Worm (Caenorhabditis elegans) whole organism, young adult: Measurements from ENCODE around the gene F44E2.10.
A peak's percentile ranks its signal among the peaks of the same experiment; 100 is the strongest.

Experiments used
- B0035.1 ChIP-seq: sonication (generic microtip); optimal IDR thresholded peaks from 2 replicates; lab custom pipeline; 2016; ENCODE audit warnings: missing genetic modification characterization, mild to moderate bottlenecking, missing compliant biosample characterization, missing genotype, missing genetic modification reagents
- B0261.1 ChIP-seq: sonication (generic microtip); optimal IDR thresholded peaks from 2 replicates; lab custom pipeline; 2016; ENCODE audit warnings: mild to moderate bottlenecking, missing genetic modification characterization, moderate library complexity, missing compliant biosample characterization
- C17E4.6 ChIP-seq: fragments of 200-800 bp; sonication (Bioruptor generic); IDR thresholded peaks from 2 replicates; pipeline ENCODE4 v1.3.6; 2022; ENCODE audit warnings: missing genetic modification reagents, missing genetic modification characterization, missing compliant biosample characterization
- D2030.7 ChIP-seq: fragments of 200-800 bp; sonication (Bioruptor generic); IDR thresholded peaks from 2 replicates; pipeline ENCODE4 v1.3.6; 2022; ENCODE audit warnings: missing genetic modification reagents, missing genetic modification characterization, missing compliant biosample characterization
- F10E7.11 ChIP-seq: sonication (generic microtip); optimal IDR thresholded peaks from 2 replicates; lab custom pipeline; 2017; ENCODE audit warnings: mild to moderate bottlenecking, missing genetic modification characterization, moderate library complexity, missing compliant biosample characterization
- F23B12.7 ChIP-seq: sonication (generic microtip); optimal IDR thresholded peaks from 2 replicates; lab custom pipeline; 2017; ENCODE audit warnings: missing genetic modification characterization, mild to moderate bottlenecking, missing compliant biosample characterization, antibody characterized with exemption, moderate library complexity; ENCODE audit not compliant: insufficient read depth
- F55B11.4 ChIP-seq: sonication (generic microtip); optimal IDR thresholded peaks from 2 replicates; lab custom pipeline; 2016; ENCODE audit warnings: missing compliant biosample characterization, missing genetic modification characterization, borderline replicate concordance; ENCODE audit not compliant: insufficient read depth
- F57A8.1 ChIP-seq: fragments of 200-800 bp; sonication (Bioruptor generic); optimal IDR thresholded peaks from 2 replicates; lab custom pipeline; 2018; ENCODE audit warnings: mild to moderate bottlenecking, missing genetic modification characterization, moderate library complexity, missing compliant biosample characterization
- K11D2.4 ChIP-seq: fragments of 200-800 bp; sonication (Bioruptor generic); IDR thresholded peaks from 2 replicates; pipeline ENCODE4 v1.3.6; 2022; ENCODE audit warnings: missing genetic modification reagents, missing genetic modification characterization, missing compliant biosample characterization
- K12H6.12 ChIP-seq: fragments of 200-800 bp; sonication (Bioruptor generic); optimal IDR thresholded peaks from 2 replicates; lab custom pipeline; 2018; ENCODE audit warnings: mild to moderate bottlenecking, missing genetic modification characterization, missing compliant biosample characterization
- Y56A3A.18 ChIP-seq: fragments of 200-800 bp; sonication (Bioruptor generic); IDR thresholded peaks from 2 replicates; pipeline ENCODE4 v1.3.6; 2022; ENCODE audit warnings: missing genetic modification reagents, missing genetic modification characterization, missing compliant biosample characterization
- Y67H2A.10 ChIP-seq: fragments of 200-800 bp; sonication (Bioruptor generic); conservative IDR thresholded peaks from 2 replicates; pipeline ENCODE4 v1.3.6; 2022; ENCODE audit warnings: missing genetic modification reagents, missing genetic modification characterization, missing compliant biosample characterization
- Y79H2A.3 ChIP-seq: fragments of 200-800 bp; sonication (Bioruptor generic); conservative IDR thresholded peaks from 2 replicates; pipeline ENCODE4 v1.3.6; 2022; ENCODE audit warnings: missing genetic modification reagents, missing genetic modification characterization, missing compliant biosample characterization
- Y95B8A.8 ChIP-seq: fragments of 200-800 bp; sonication (Bioruptor generic); IDR thresholded peaks from 2 replicates; pipeline ENCODE4 v1.3.6; 2022; ENCODE audit warnings: missing genetic modification reagents, missing genetic modification characterization, missing compliant biosample characterization
- ZK185.1 ChIP-seq: sonication (generic microtip); optimal IDR thresholded peaks from 2 replicates; lab custom pipeline; 2016; ENCODE audit warnings: mild to moderate bottlenecking, missing genetic modification characterization, missing compliant biosample characterization; ENCODE audit not compliant: poor library complexity, severe bottlenecking
- akir-1 ChIP-seq: fragments of 200-800 bp; sonication (Bioruptor generic); optimal IDR thresholded peaks from 2 replicates; lab custom pipeline; 2018; ENCODE audit warnings: mild to moderate bottlenecking, missing genetic modification characterization, moderate library complexity, missing compliant biosample characterization
- bed-2 ChIP-seq: fragments of 200-800 bp; sonication (Bioruptor generic); IDR thresholded peaks from 2 replicates; pipeline ENCODE4 v1.3.6; 2022; ENCODE audit warnings: missing genetic modification reagents, missing genetic modification characterization, missing compliant biosample characterization
- ccch-3 ChIP-seq: fragments of 200-800 bp; sonication (Bioruptor generic); optimal IDR thresholded peaks from 2 replicates; lab custom pipeline; 2018; ENCODE audit warnings: mild to moderate bottlenecking, missing genetic modification characterization, missing compliant biosample characterization
- cebp-2 ChIP-seq: fragments of 200-800 bp; sonication (Bioruptor generic); IDR thresholded peaks from 2 replicates; pipeline ENCODE4 v1.3.6; 2022; ENCODE audit warnings: missing genetic modification characterization, missing compliant biosample characterization
- ceh-27 ChIP-seq: fragments of 200-800 bp; sonication (Bioruptor generic); optimal IDR thresholded peaks from 2 replicates; lab custom pipeline; 2018; ENCODE audit warnings: mild to moderate bottlenecking, missing genetic modification characterization, moderate library complexity, missing compliant biosample characterization
- ceh-40 ChIP-seq: fragments of 200-800 bp; sonication (Bioruptor generic); IDR thresholded peaks from 2 replicates; pipeline ENCODE4 v1.3.6; 2022; ENCODE audit warnings: missing genetic modification characterization, missing compliant biosample characterization
- ceh-79 ChIP-seq: sonication (generic microtip); optimal IDR thresholded peaks from 2 replicates; lab custom pipeline; 2017; ENCODE audit warnings: mild to moderate bottlenecking, missing genetic modification characterization, missing compliant biosample characterization
- chd-7 ChIP-seq: sonication (generic microtip); optimal IDR thresholded peaks from 2 replicates; lab custom pipeline; 2016; ENCODE audit warnings: mild to moderate bottlenecking, missing genetic modification characterization, moderate library complexity, missing compliant biosample characterization
- dpl-1 ChIP-seq: fragments of 150-350 bp; optimal IDR thresholded peaks from 2 replicates; lab custom pipeline; 2014; ENCODE audit warnings: missing biosample characterization, missing genetic modification reagents, missing genetic modification characterization
- egl-44 ChIP-seq: fragments of 200-800 bp; sonication (Bioruptor generic); IDR thresholded peaks from 2 replicates; pipeline ENCODE4 v1.3.6; 2022; ENCODE audit warnings: missing genetic modification reagents, missing genetic modification characterization, missing compliant biosample characterization
- hmg-1.2 ChIP-seq: fragments of 200-800 bp; sonication (Bioruptor generic); IDR thresholded peaks from 2 replicates; pipeline ENCODE4 v1.3.6; 2022; ENCODE audit warnings: missing genetic modification reagents, missing genetic modification characterization, missing compliant biosample characterization
- let-526 ChIP-seq: fragments of 200-800 bp; sonication (Bioruptor generic); IDR thresholded peaks from 2 replicates; pipeline ENCODE4 v1.3.6; 2022; ENCODE audit warnings: missing genetic modification reagents, missing genetic modification characterization, missing compliant biosample characterization
- lin-26 ChIP-seq: fragments of 200-800 bp; sonication (Bioruptor generic); IDR thresholded peaks from 2 replicates; pipeline ENCODE4 v1.3.6; 2022; ENCODE audit warnings: missing genetic modification reagents, missing genetic modification characterization, missing compliant biosample characterization
- lin-35 ChIP-seq, 3 experiments: fragments of 150-350 bp in 2 of 3; sonication (generic microtip) in 1 of 3; optimal IDR thresholded peaks; 2 replicates each; lab custom pipeline; 2014 to 2018; ENCODE audit warnings: missing biosample characterization in 3 of 3, missing genetic modification characterization in 3 of 3, missing genetic modification reagents in 3 of 3
- lin-54 ChIP-seq: fragments of 200-800 bp; sonication (Bioruptor generic); optimal IDR thresholded peaks from 2 replicates; lab custom pipeline; 2018; ENCODE audit warnings: mild to moderate bottlenecking, missing genetic modification characterization, missing compliant biosample characterization
- madf-10 ChIP-seq: sonication (generic microtip); optimal IDR thresholded peaks from 2 replicates; lab custom pipeline; 2016; ENCODE audit warnings: mild to moderate bottlenecking, missing genetic modification characterization, missing compliant biosample characterization
- mcd-1 ChIP-seq: fragments of 200-800 bp; sonication (Bioruptor generic); IDR thresholded peaks from 2 replicates; pipeline ENCODE4 v1.3.6; 2022; ENCODE audit warnings: missing genetic modification reagents, missing genetic modification characterization, missing compliant biosample characterization
- mel-28 ChIP-seq: sonication (generic microtip); optimal IDR thresholded peaks from 2 replicates; lab custom pipeline; 2016; ENCODE audit warnings: borderline replicate concordance, mild to moderate bottlenecking, missing genetic modification characterization, missing compliant biosample characterization
- mes-4 ChIP-seq: sonication (generic microtip); optimal IDR thresholded peaks from 2 replicates; lab custom pipeline; 2016; ENCODE audit warnings: missing genotype, missing genetic modification characterization, missing compliant biosample characterization
- nhr-90 ChIP-seq: sonication (generic microtip); optimal IDR thresholded peaks from 2 replicates; lab custom pipeline; 2016; ENCODE audit warnings: missing genotype, mild to moderate bottlenecking, missing genetic modification characterization, missing compliant biosample characterization
- pha-4 ChIP-seq: fragments of 150-350 bp; sonication (generic microtip); optimal IDR thresholded peaks from 2 replicates; lab custom pipeline; 2014; ENCODE audit warnings: missing biosample characterization, missing genetic modification reagents, missing genetic modification characterization
- rpc-1 ChIP-seq, 2 experiments: fragments of 150-350 bp in 1 of 2; sonication (generic microtip) in 1 of 2; optimal IDR thresholded peaks; 2 replicates each; lab custom pipeline; 2014 to 2018; ENCODE audit warnings: missing biosample characterization in 1 of 2, missing genetic modification characterization in 1 of 2, missing genetic modification reagents in 1 of 2, missing genotype in 1 of 2
- sdz-38 ChIP-seq: sonication (generic microtip); optimal IDR thresholded peaks from 2 replicates; lab custom pipeline; 2016; ENCODE audit warnings: missing genotype, missing genetic modification characterization, missing compliant biosample characterization
- snpc-3.4 ChIP-seq: sonication (generic microtip); optimal IDR thresholded peaks from 2 replicates; lab custom pipeline; 2017; ENCODE audit warnings: missing genetic modification characterization, mild to moderate bottlenecking, missing compliant biosample characterization, antibody characterized with exemption, moderate library complexity, missing genotype, missing genetic modification reagents
- snpc-4 ChIP-seq, 5 experiments: fragments of 150-350 bp in 1 of 5; sonication (generic microtip) in 4 of 5; optimal IDR thresholded peaks; 2 replicates each; lab custom pipeline; 2014 to 2018; ENCODE audit warnings: missing genetic modification characterization in 5 of 5, missing biosample characterization in 3 of 5, antibody characterized with exemption in 2 of 5, mild to moderate bottlenecking in 2 of 5, missing compliant biosample characterization in 2 of 5, missing genotype in 2 of 5, moderate library complexity in 2 of 5, missing genetic modification reagents in 1 of 5
- tbp1 ChIP-seq: fragments of 200-800 bp; sonication (Bioruptor generic); optimal IDR thresholded peaks from 2 replicates; lab custom pipeline; 2018; ENCODE audit warnings: mild to moderate bottlenecking, missing genetic modification characterization, missing compliant biosample characterization
- tlf-1 ChIP-seq: fragments of 200-800 bp; sonication (Bioruptor generic); optimal IDR thresholded peaks from 2 replicates; lab custom pipeline; 2018; ENCODE audit warnings: mild to moderate bottlenecking, missing genetic modification characterization, missing compliant biosample characterization
- ztf-18 ChIP-seq: sonication (generic microtip); optimal IDR thresholded peaks from 2 replicates; lab custom pipeline; 2016; ENCODE audit warnings: missing genotype, mild to moderate bottlenecking, missing genetic modification characterization, missing compliant biosample characterization
- ztf-26 ChIP-seq: sonication (generic microtip); optimal IDR thresholded peaks from 2 replicates; lab custom pipeline; 2017; ENCODE audit warnings: missing genetic modification characterization, missing compliant biosample characterization

Gene F44E2.10

DNA sequence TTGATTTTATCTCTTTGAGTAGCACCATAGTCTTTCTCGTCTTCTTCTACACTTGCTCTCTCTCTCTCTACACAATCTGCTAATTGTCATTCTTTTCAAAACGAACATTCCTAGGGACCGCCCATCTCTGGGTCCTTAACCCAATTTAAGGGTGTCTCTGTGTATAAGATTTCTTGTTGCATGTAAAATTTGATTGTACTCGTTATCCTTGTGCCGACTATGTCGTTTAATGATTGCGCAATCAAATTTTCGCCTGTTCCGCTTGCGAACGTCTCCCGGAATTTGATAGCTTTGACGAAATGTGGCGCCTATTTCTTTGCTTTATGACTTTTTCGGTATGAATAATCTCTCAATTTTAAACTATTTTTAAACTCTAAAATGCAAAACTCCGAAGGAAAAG is 19.8 kb downstream of the F44E2.10 start:
- TF ChIP-seq hmg-1.2 (GFP tag; lab: Robert Waterston, UW): no peak
- no peak for TF ChIP-seq B0035.1
- no peak for TF ChIP-seq lin-26 (GFP tag; lab: Robert Waterston, UW)
- TF ChIP-seq B0261.1 (tag; lab: Kevin White, UChicago): no peak
- TF ChIP-seq dpl-1 (GFP tag; lab: Kevin White, UChicago): no peak

DNA sequence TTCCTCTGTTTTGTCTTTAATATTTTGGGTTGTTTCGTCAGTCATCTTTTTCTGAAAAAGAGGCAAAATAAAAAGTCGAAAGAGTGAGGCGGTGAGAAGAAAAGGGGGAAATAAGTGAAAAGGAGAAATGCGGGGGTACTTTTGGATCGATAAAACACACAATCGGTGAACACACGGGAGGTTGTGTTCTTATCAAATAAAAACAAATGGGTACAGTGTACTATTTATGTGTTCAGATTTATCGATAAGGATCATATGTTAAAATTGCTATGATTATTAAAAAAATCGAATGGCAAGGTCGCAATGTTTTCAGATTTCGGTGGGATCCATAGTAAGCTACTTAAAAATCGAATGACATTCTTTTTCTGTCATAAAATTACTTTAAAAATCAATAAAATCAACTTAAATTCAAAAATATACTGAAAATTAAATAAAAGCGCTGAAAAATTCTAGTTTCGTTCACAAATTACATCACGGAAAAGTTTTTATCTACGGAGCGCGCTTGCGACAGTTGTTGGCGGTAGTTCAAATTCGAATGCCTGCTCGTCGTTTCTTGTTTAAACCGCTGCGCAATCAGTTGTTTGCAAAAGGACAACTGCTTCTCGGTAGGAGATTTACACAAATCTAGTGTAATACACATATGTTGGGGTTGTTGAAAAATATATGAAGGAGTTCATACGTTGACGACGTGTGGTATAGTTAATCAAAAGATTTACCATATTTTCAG is 21.5 kb downstream of the F44E2.10 start, which contains the start of gene prx-19:
TSS of gene prx-19 (minus strand) at position 51 of the 727 bp plus-strand sequence.
- TF ChIP-seq F10E7.11 (no peak), snpc-3.4 (no peak), let-526 (GFP tag; lab: Robert Waterston, UW) (no peak), nhr-90 (tag; lab: Kevin White, UChicago) (no peak), Y56A3A.18 (GFP tag; lab: Robert Waterston, UW) (no peak), mel-28 (tag; lab: Kevin White, UChicago) (no peak), mcd-1 (peak; percentile 83), rpc-1 (optimal IDR thresholded peaks at IDR 0.05; lab: Kevin White, UChicago) (no peak), rpc-1 (tag; optimal IDR thresholded peaks at IDR 0.05; lab: Kevin White, UChicago) (no peak), ceh-27 (GFP tag; lab: Kevin White, UChicago) (no peak), dpl-1 (GFP tag; lab: Kevin White, UChicago) (peak; percentile 67), mes-4 (tag; lab: Kevin White, UChicago) (no peak), F23B12.7 (tag; lab: Kevin White, UChicago) (peak; percentile 22), K11D2.4 (GFP tag; lab: Robert Waterston, UW) (no peak), madf-10 (tag; lab: Kevin White, UChicago) (no peak), lin-54 (peak; percentile 80), pha-4 (tag; lab: Kevin White, UChicago) (no peak), ccch-3 (GFP tag; lab: Kevin White, UChicago) (no peak), ceh-40 (GFP tag; lab: Robert Waterston, UW) (no peak), snpc-4 (GFP tag; optimal IDR thresholded peaks at IDR 0.05; lab: Kevin White, UChicago) (no peak), snpc-4 (tag; optimal IDR thresholded peaks at IDR 0.05; lab: Kevin White, UChicago) (no peak), akir-1 (GFP tag; lab: Kevin White, UChicago) (no peak), hmg-1.2 (GFP tag; lab: Robert Waterston, UW) (no peak), chd-7 (tag; lab: Kevin White, UChicago) (no peak), Y67H2A.10 (GFP tag; lab: Robert Waterston, UW) (no peak), tlf-1 (GFP tag; lab: Kevin White, UChicago) (no peak), F57A8.1 (no peak), sdz-38 (no peak), D2030.7 (GFP tag; lab: Robert Waterston, UW) (no peak), ZK185.1 (tag; lab: Kevin White, UChicago) (no peak), Y79H2A.3 (GFP tag; lab: Robert Waterston, UW) (no peak), bed-2 (GFP tag; lab: Robert Waterston, UW) (no peak), cebp-2 (GFP tag; lab: Robert Waterston, UW) (no peak), ceh-79 (tag; lab: Kevin White, UChicago) (no peak), K12H6.12 (tag; lab: Kevin White, UChicago) (no peak), C17E4.6 (GFP tag; lab: Robert Waterston, UW) (no peak), lin-35 (GFP tag; optimal IDR thresholded peaks at IDR 0.05; lab: Kevin White, UChicago) (peak in 1 of 3 experiments; percentile 81), ztf-26 (no peak), F55B11.4 (tag; lab: Kevin White, UChicago) (no peak), egl-44 (GFP tag; lab: Robert Waterston, UW) (no peak), lin-26 (GFP tag; lab: Robert Waterston, UW) (no peak), tbp1 (GFP tag; lab: Kevin White, UChicago) (no peak), ztf-18 (tag; lab: Kevin White, UChicago) (no peak), Y95B8A.8 (GFP tag; lab: Robert Waterston, UW) (no peak)
